Worm (Caenorhabditis elegans) whole organism, L4/young adult: ENCODE results near the gene kqt-2.

ENCODE experiments used
- W03F9.2 ChIP-seq: fragments of 150-350 bp; optimal IDR thresholded peaks from 2 replicates; lab custom pipeline; 2014; ENCODE audit warnings: missing biosample characterization, missing genetic modification characterization
- dao-5 ChIP-seq: sonication (generic microtip); optimal IDR thresholded peaks from 2 replicates; lab custom pipeline; 2016; ENCODE audit warnings: missing genotype, missing genetic modification characterization, moderate library complexity, missing compliant biosample characterization
- him-1 ChIP-seq: sonication (generic microtip); optimal IDR thresholded peaks from 2 replicates; lab custom pipeline; 2016; ENCODE audit warnings: missing genotype, missing genetic modification reagents, missing genetic modification characterization, missing compliant biosample characterization

ce11 chrX:8193213-8193612 is 53.0 kb downstream of the kqt-2 start:
- no peak for TF ChIP-seq W03F9.2 (tag; lab: Kevin White, UChicago)
- no peak for TF ChIP-seq dao-5 (tag; lab: Kevin White, UChicago)
- no peak for TF ChIP-seq him-1 (tag; lab: Kevin White, UChicago)
